Fruit fly (Drosophila melanogaster): ENCODE results near the gene CG16965.

DNA sequence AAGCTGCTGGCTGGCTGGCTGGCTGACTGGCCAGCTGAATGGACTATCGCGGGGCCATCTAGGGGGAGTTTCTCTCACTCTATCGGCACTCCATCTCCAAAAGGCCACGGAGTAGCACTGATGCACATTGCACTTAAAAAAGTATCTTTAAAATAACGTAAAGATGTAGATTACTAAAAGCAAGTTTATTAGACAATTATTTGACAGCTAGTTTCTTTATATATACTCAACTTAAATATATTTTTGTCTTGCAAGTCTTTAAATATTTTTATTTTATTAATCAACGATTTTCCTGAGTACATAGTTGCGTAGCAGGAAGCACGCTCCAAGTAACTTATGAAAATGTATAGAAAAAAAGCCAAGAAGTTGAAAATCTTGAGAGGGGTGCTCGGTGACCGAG lies 4.4 kb upstream of the CG16965 start:
- no peak for TF ChIP-seq CG11617 (GFP tag; optimal IDR thresholded peaks at IDR 0.05)
- TF ChIP-seq pad (GFP tag; optimal IDR thresholded peaks at IDR 0.05), result no peak
- no peak for TF ChIP-seq cnc (optimal IDR thresholded peaks at IDR 0.05)
- TF ChIP-seq ovo (GFP tag; optimal IDR thresholded peaks at IDR 0.05), result no peak
